Fruit fly (Drosophila melanogaster) whole organism, embryonic: ENCODE results near the gene Vsx1.

Experiments
- ATbp ChIP-seq: fragments of 200-800 bp; sonication (Bioruptor generic); optimal IDR thresholded peaks from 2 replicates; lab custom pipeline; 2017; ENCODE audit warnings: missing biosample characterization, mild to moderate bottlenecking, missing genetic modification characterization, missing genetic modification reagents
- CG10321 ChIP-seq: fragments of 200-800 bp; sonication (Bioruptor generic); IDR thresholded peaks from 2 replicates; pipeline ENCODE4 v1.3.6; 2022; ENCODE audit warnings: missing biosample characterization, missing genetic modification characterization
- CG11085 ChIP-seq: fragments of 200-800 bp; sonication (Bioruptor generic); IDR thresholded peaks from 2 replicates; pipeline ENCODE4 v1.3.6; 2022; ENCODE audit warnings: missing biosample characterization, missing genetic modification characterization
- CG12071 ChIP-seq: fragments of 200-800 bp; sonication (Bioruptor generic); optimal IDR thresholded peaks from 3 replicates; lab custom pipeline; 2018; ENCODE audit warnings: missing biosample characterization, mild to moderate bottlenecking, missing genetic modification characterization
- CG12769 ChIP-seq: fragments of 200-800 bp; sonication (Bioruptor generic); optimal IDR thresholded peaks from 2 replicates; lab custom pipeline; 2019; ENCODE audit warnings: missing biosample characterization, mild to moderate bottlenecking, missing genetic modification characterization, moderate library complexity
- CG14050 ChIP-seq: fragments of 200-800 bp; sonication (Bioruptor generic); IDR thresholded peaks from 3 replicates; pipeline ENCODE4 v1.3.6; 2022; ENCODE audit warnings: missing biosample characterization, missing genetic modification characterization
- CG14860 ChIP-seq: fragments of 200-800 bp; sonication (Bioruptor generic); IDR thresholded peaks from 3 replicates; pipeline ENCODE4 v1.3.6; 2022; ENCODE audit warnings: missing biosample characterization, missing genetic modification characterization; ENCODE audit not compliant: partially characterized antibody
- CG15073 ChIP-seq: fragments of 200-800 bp; sonication (Bioruptor generic); optimal IDR thresholded peaks from 2 replicates; lab custom pipeline; 2016; ENCODE audit warnings: missing biosample characterization, missing genetic modification characterization
- CG17829 ChIP-seq: fragments of 200-800 bp; optimal IDR thresholded peaks from 2 replicates; lab custom pipeline; 2019; ENCODE audit warnings: missing biosample characterization, mild to moderate bottlenecking, missing genetic modification characterization, moderate library complexity
- CG18262 ChIP-seq: fragments of 200-800 bp; optimal IDR thresholded peaks from 3 replicates; lab custom pipeline; 2019; ENCODE audit warnings: missing biosample characterization, mild to moderate bottlenecking, missing genetic modification characterization, moderate library complexity
- CG1832 ChIP-seq: fragments of 200-800 bp; sonication (Bioruptor generic); optimal IDR thresholded peaks from 2 replicates; lab custom pipeline; 2017; ENCODE audit warnings: missing biosample characterization, mild to moderate bottlenecking, missing genetic modification characterization, inconsistent platforms
- CG2712 ChIP-seq: fragments of 200-800 bp; optimal IDR thresholded peaks from 3 replicates; lab custom pipeline; 2019; ENCODE audit warnings: missing biosample characterization, mild to moderate bottlenecking, missing genetic modification characterization, moderate library complexity
- CG30431 ChIP-seq: fragments of 200-800 bp; sonication (Bioruptor generic); optimal IDR thresholded peaks from 2 replicates; lab custom pipeline; 2017; ENCODE audit warnings: missing biosample characterization, missing genetic modification characterization
- CG33557 ChIP-seq: fragments of 200-800 bp; sonication (Bioruptor generic); optimal IDR thresholded peaks from 2 replicates; lab custom pipeline; 2019; ENCODE audit warnings: missing biosample characterization, mild to moderate bottlenecking, missing genetic modification characterization, moderate library complexity
- CG34422 ChIP-seq: fragments of 200-800 bp; sonication (Bioruptor generic); IDR thresholded peaks from 3 replicates; pipeline ENCODE4 v1.3.6; 2022; ENCODE audit warnings: missing biosample characterization, missing genetic modification characterization
- CG4404 ChIP-seq: fragments of 200-800 bp; sonication (Bioruptor generic); IDR thresholded peaks from 2 replicates; pipeline ENCODE4 v1.3.6; 2022; ENCODE audit warnings: missing biosample characterization, missing genetic modification characterization
- CG4820 ChIP-seq: fragments of 200-800 bp; sonication (Bioruptor generic); optimal IDR thresholded peaks from 3 replicates; lab custom pipeline; 2016; ENCODE audit warnings: missing biosample characterization, missing genetic modification characterization
- CG8944 ChIP-seq: fragments of 200-800 bp; sonication (Bioruptor generic); optimal IDR thresholded peaks from 3 replicates; lab custom pipeline; 2016; ENCODE audit warnings: missing biosample characterization, missing genetic modification characterization
- CG9215 ChIP-seq: fragments of 200-800 bp; sonication (Bioruptor generic); IDR thresholded peaks from 2 replicates; pipeline ENCODE4 v1.3.6; 2022; ENCODE audit warnings: missing biosample characterization, missing genetic modification characterization
- CHES-1-like ChIP-seq: fragments of 200-800 bp; sonication (Bioruptor generic); optimal IDR thresholded peaks from 2 replicates; lab custom pipeline; 2016; ENCODE audit warnings: missing biosample characterization, missing genetic modification characterization
- Dek ChIP-seq: fragments of 200-800 bp; sonication (Bioruptor generic); optimal IDR thresholded peaks from 3 replicates; lab custom pipeline; 2019; ENCODE audit warnings: missing biosample characterization, mild to moderate bottlenecking, missing genetic modification characterization, moderate library complexity
- Dp ChIP-seq: fragments of 200-800 bp; sonication (Bioruptor generic); optimal IDR thresholded peaks from 2 replicates; lab custom pipeline; 2018; ENCODE audit warnings: missing biosample characterization, mild to moderate bottlenecking, missing genetic modification characterization, moderate library complexity
- Dref ChIP-seq: fragments of 200-800 bp; sonication (Bioruptor generic); IDR thresholded peaks from 2 replicates; pipeline ENCODE4 v1.3.6; 2022; ENCODE audit warnings: missing biosample characterization, missing genetic modification characterization
- E2f1 ChIP-seq: fragments of 200-800 bp; sonication (Bioruptor generic); IDR thresholded peaks from 2 replicates; pipeline ENCODE4 v1.3.6; 2022; ENCODE audit warnings: missing biosample characterization, missing genetic modification characterization
- Hand ChIP-seq: fragments of 200-800 bp; sonication (Bioruptor generic); optimal IDR thresholded peaks from 2 replicates; lab custom pipeline; 2017; ENCODE audit warnings: mild to moderate bottlenecking, missing biosample characterization, missing genetic modification reagents, missing genetic modification characterization
- Hr3 ChIP-seq: fragments of 200-800 bp; sonication (Bioruptor generic); optimal IDR thresholded peaks from 3 replicates; lab custom pipeline; 2016; ENCODE audit warnings: missing biosample characterization, missing genetic modification characterization
- Lim3 ChIP-seq: fragments of 200-800 bp; sonication (Bioruptor generic); IDR thresholded peaks from 2 replicates; pipeline ENCODE4 v1.3.6; 2022; ENCODE audit warnings: missing biosample characterization, missing genetic modification characterization
- Mad ChIP-seq: fragments of 200-800 bp; sonication (Bioruptor generic); optimal IDR thresholded peaks from 2 replicates; lab custom pipeline; 2016; ENCODE audit warnings: missing biosample characterization, missing genetic modification characterization
- Mrtf ChIP-seq: fragments of 200-800 bp; sonication (Bioruptor generic); IDR thresholded peaks from 3 replicates; pipeline ENCODE4 v1.3.6; 2022; ENCODE audit warnings: missing biosample characterization, missing genetic modification characterization
- Oaz ChIP-seq: fragments of 200-800 bp; sonication (Bioruptor generic); IDR thresholded peaks from 2 replicates; pipeline ENCODE4 v1.3.6; 2022; ENCODE audit warnings: missing biosample characterization, missing genetic modification characterization
- Scr ChIP-seq: fragments of 200-800 bp; sonication (Bioruptor generic); IDR thresholded peaks from 2 replicates; pipeline ENCODE4 v1.3.6; 2022; ENCODE audit warnings: missing biosample characterization, missing genetic modification characterization; ENCODE audit not compliant: partially characterized antibody
- Stat92E ChIP-seq, 3 experiments: fragments of >200 bp in 2 of 3; fragments of 200-800 bp in 1 of 3; sonication (Bioruptor generic) in 1 of 3; optimal IDR thresholded peaks; 2 replicates each; lab custom pipeline; 2017 to 2019; ENCODE audit warnings: missing biosample characterization in 3 of 3, missing genetic modification characterization in 3 of 3, mild to moderate bottlenecking in 1 of 3, moderate library complexity in 1 of 3
- al ChIP-seq: fragments of 200-800 bp; sonication (Bioruptor generic); IDR thresholded peaks from 2 replicates; pipeline ENCODE4 v1.3.6; 2022; ENCODE audit warnings: missing biosample characterization, missing genetic modification characterization
- ap ChIP-seq: fragments of 200-800 bp; sonication (Bioruptor generic); IDR thresholded peaks from 2 replicates; pipeline ENCODE4 v1.3.6; 2022; ENCODE audit warnings: missing biosample characterization, missing genetic modification characterization
- bbx ChIP-seq: fragments of 200-800 bp; sonication (Bioruptor generic); IDR thresholded peaks from 2 replicates; pipeline ENCODE4 v1.3.6; 2022; ENCODE audit warnings: missing biosample characterization, missing genetic modification characterization; ENCODE audit not compliant: partially characterized antibody
- da ChIP-seq: fragments of 200-800 bp; sonication (Bioruptor generic); optimal IDR thresholded peaks from 2 replicates; lab custom pipeline; 2016; ENCODE audit warnings: missing biosample characterization, missing genetic modification characterization
- dysf ChIP-seq: fragments of 200-800 bp; sonication (Bioruptor generic); IDR thresholded peaks from 3 replicates; pipeline ENCODE4 v1.3.6; 2022; ENCODE audit warnings: missing biosample characterization, missing genetic modification characterization
- esg ChIP-seq: fragments of 200-800 bp; sonication (Bioruptor generic); conservative IDR thresholded peaks from 2 replicates; pipeline ENCODE4 v1.3.6; 2022; ENCODE audit warnings: missing biosample characterization, missing genetic modification characterization
- gem ChIP-seq: fragments of 200-800 bp; sonication (Bioruptor generic); optimal IDR thresholded peaks from 2 replicates; lab custom pipeline; 2019; ENCODE audit warnings: missing biosample characterization, mild to moderate bottlenecking, missing genetic modification characterization, moderate library complexity
- jumu ChIP-seq: fragments of 200-800 bp; sonication (Bioruptor generic); optimal IDR thresholded peaks from 3 replicates; lab custom pipeline; 2016; ENCODE audit warnings: missing biosample characterization, missing genetic modification characterization
- lov ChIP-seq, 2 experiments: fragments of 200-800 bp in 1 of 2; fragments of >200 bp in 1 of 2; sonication (Bioruptor generic) in 1 of 2; IDR thresholded peaks in 1 of 2; optimal IDR thresholded peaks in 1 of 2; 2 replicates in 1 of 2; 3 replicates in 1 of 2; pipeline versions ENCODE4 v1.3.6 to Lab custom; 2017 to 2022; ENCODE audit warnings: missing biosample characterization in 1 of 2, missing genetic modification characterization in 1 of 2
- pfk ChIP-seq: fragments of 200-800 bp; sonication (Bioruptor generic); optimal IDR thresholded peaks from 2 replicates; lab custom pipeline; 2018; ENCODE audit warnings: missing biosample characterization, mild to moderate bottlenecking, missing genetic modification characterization, moderate library complexity
- pum ChIP-seq: fragments of 200-800 bp; sonication (Bioruptor generic); optimal IDR thresholded peaks from 2 replicates; lab custom pipeline; 2016; ENCODE audit warnings: missing biosample characterization, missing genetic modification characterization
- slbo ChIP-seq: fragments of 200-800 bp; sonication (Bioruptor generic); IDR thresholded peaks from 2 replicates; pipeline ENCODE4 v1.3.6; 2022; ENCODE audit warnings: missing biosample characterization, missing genetic modification characterization
- so ChIP-seq: fragments of 200-800 bp; sonication (Bioruptor generic); IDR thresholded peaks from 3 replicates; pipeline ENCODE4 v1.3.6; 2022; ENCODE audit warnings: missing biosample characterization, missing genetic modification characterization
- stc ChIP-seq: fragments of 200-800 bp; sonication (Bioruptor generic); IDR thresholded peaks from 2 replicates; pipeline ENCODE4 v1.3.6; 2022; ENCODE audit warnings: missing biosample characterization, missing genetic modification characterization
- sug ChIP-seq: fragments of 200-800 bp; optimal IDR thresholded peaks from 2 replicates; lab custom pipeline; 2019; ENCODE audit warnings: missing biosample characterization, mild to moderate bottlenecking, missing genetic modification characterization, moderate library complexity
- tin ChIP-seq: fragments of 200-800 bp; sonication (Bioruptor generic); optimal IDR thresholded peaks from 3 replicates; lab custom pipeline; 2016; ENCODE audit warnings: missing biosample characterization, missing genetic modification characterization
- trh ChIP-seq: fragments of 200-800 bp; sonication (Bioruptor generic); optimal IDR thresholded peaks from 2 replicates; lab custom pipeline; 2016; ENCODE audit warnings: missing biosample characterization, missing genetic modification characterization
- wor ChIP-seq: fragments of 200-800 bp; sonication (Bioruptor generic); IDR thresholded peaks from 2 replicates; pipeline ENCODE4 v1.3.6; 2022; ENCODE audit warnings: missing biosample characterization, missing genetic modification characterization

Gene Vsx1

DNA sequence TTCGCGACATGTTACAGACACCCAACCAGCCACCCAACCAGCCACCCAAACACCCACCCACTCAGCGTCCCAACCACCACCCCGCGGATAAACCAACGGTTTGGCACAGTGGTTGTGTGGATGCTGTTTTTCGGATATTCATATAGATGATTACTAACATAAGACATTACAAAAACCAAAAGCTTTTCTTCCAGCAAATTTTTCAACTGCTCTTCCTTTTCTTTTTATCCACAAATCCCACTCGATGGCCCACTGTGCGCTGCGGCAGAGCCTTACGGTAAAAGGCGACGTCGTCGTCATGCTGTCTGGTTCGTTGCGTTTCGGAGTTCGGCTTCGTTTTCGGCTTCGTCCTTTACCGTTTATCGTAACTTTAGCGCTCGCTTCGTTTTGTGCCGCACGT is 44.5 kb downstream of the Vsx1 start (continued):
- TF ChIP-seq CG10321 (GFP tag; lab: Robert Waterston, UW) (no peak), sug (tag; lab: Kevin White, UChicago) (peak; percentile 43), Mad (peak; percentile 9), jumu (GFP tag; lab: Kevin White, UChicago) (peak; percentile 43), so (no peak; the same call in 2 of the 3 replicates), CG4820 (GFP tag; lab: Kevin White, UChicago) (peak; percentile 25), CG30431 (GFP tag; lab: Kevin White, UChicago) (peak; percentile 29), CG2712 (tag; lab: Kevin White, UChicago) (peak; percentile 51), Mrtf (peak; percentile 69), ATbp (peak; percentile 48), Dek (tag; lab: Kevin White, UChicago) (peak; percentile 51), pum (GFP tag; lab: Kevin White, UChicago) (peak; percentile 16), Hr3 (GFP tag; lab: Kevin White, UChicago) (peak; percentile 4), da (peak; percentile 3), Stat92E (GFP tag; optimal IDR thresholded peaks at IDR 0.05; lab: Kevin White, UChicago) (no peak), stc (GFP tag; lab: Robert Waterston, UW) (no peak; the same call in 1 of the 2 replicates), ap (GFP tag; lab: Robert Waterston, UW) (peak; percentile 48; the same call in 1 of the 2 replicates), Dp (GFP tag; lab: Kevin White, UChicago) (no peak), CG14860 (GFP tag; lab: Robert Waterston, UW) (no peak), CG8944 (peak; percentile 14), Hand (GFP tag; lab: Kevin White, UChicago) (peak; percentile 60), bbx (no peak), wor (GFP tag; lab: Robert Waterston, UW) (no peak), CG14050 (GFP tag; lab: Robert Waterston, UW) (peak; percentile 57; the same call in 2 of the 3 replicates), pfk (GFP tag; lab: Kevin White, UChicago) (no peak), CG9215 (GFP tag; lab: Robert Waterston, UW) (peak; percentile 50; the same call in 1 of the 2 replicates), lov (optimal IDR thresholded peaks at IDR 0.05; lab: Kevin White, UChicago) (no peak), lov (GFP tag; IDR thresholded peaks at IDR 0.05; lab: Robert Waterston, UW) (0 out of 3 replicates have a peak, but pooled peaks have one; percentile 28), CG12769 (tag; lab: Kevin White, UChicago) (no peak), CG12071 (peak; percentile 53), E2f1 (peak; percentile 64), CG17829 (tag; lab: Kevin White, UChicago) (peak; percentile 24), Oaz (GFP tag; lab: Robert Waterston, UW) (0 out of 2 replicates have a peak, but pooled peaks have one; percentile 19), al (GFP tag; lab: Robert Waterston, UW) (no peak), Lim3 (no peak), trh (no peak), CG11085 (peak; percentile 52), CG15073 (GFP tag; lab: Kevin White, UChicago) (no peak), esg (GFP tag; lab: Robert Waterston, UW) (peak; percentile 64; the same call in 1 of the 2 replicates), CHES-1-like (GFP tag; lab: Kevin White, UChicago) (peak; percentile 25), CG18262 (tag; lab: Kevin White, UChicago) (peak; percentile 28), CG33557 (GFP tag; lab: Kevin White, UChicago) (no peak), dysf (peak; percentile 75), slbo (peak; percentile 73), CG1832 (GFP tag; lab: Kevin White, UChicago) (no peak), Dref (GFP tag; lab: Robert Waterston, UW) (no peak), tin (GFP tag; lab: Kevin White, UChicago) (peak; percentile 13), Scr (GFP tag; lab: Robert Waterston, UW) (no peak), CG34422 (peak; percentile 60), gem (tag; lab: Kevin White, UChicago) (peak; percentile 73), CG4404 (peak; percentile 35; the same call in 1 of the 2 replicates)
